Worm (Caenorhabditis elegans) whole organism, L3 larva: ENCODE measurements around the gene F55A11.4.
A peak's percentile ranks its signal among the peaks of the same experiment; 100 is the strongest.

Experiments used
- R02D3.7 ChIP-seq: fragments of 150-350 bp; optimal IDR thresholded peaks from 2 replicates; lab custom pipeline; 2014; ENCODE audit warnings: missing biosample characterization, missing genetic modification characterization
- ZK546.5 ChIP-seq: sonication (generic microtip); optimal IDR thresholded peaks from 2 replicates; lab custom pipeline; 2017; ENCODE audit warnings: missing biosample characterization, missing genetic modification characterization
- aly-2 ChIP-seq: fragments of 150-350 bp; optimal IDR thresholded peaks from 2 replicates; lab custom pipeline; 2014; ENCODE audit warnings: missing biosample characterization, missing genetic modification characterization
- ama-1 ChIP-seq: fragments of 150-350 bp; optimal IDR thresholded peaks from 2 replicates; lab custom pipeline; 2018
- ceh-82 ChIP-seq: fragments of 150-350 bp; optimal IDR thresholded peaks from 2 replicates; lab custom pipeline; 2014; ENCODE audit warnings: missing biosample characterization, missing genetic modification characterization
- ceh-9 ChIP-seq: sonication (generic microtip); optimal IDR thresholded peaks from 2 replicates; lab custom pipeline; 2018; ENCODE audit warnings: missing biosample characterization, missing genetic modification characterization
- egl-27 ChIP-seq: sonication (generic microtip); optimal IDR thresholded peaks from 4 replicates; lab custom pipeline; 2017; ENCODE audit warnings: missing biosample characterization, missing genetic modification reagents, missing genetic modification characterization
- elt-2 ChIP-seq: sonication (generic microtip); optimal IDR thresholded peaks from 2 replicates; lab custom pipeline; 2016; ENCODE audit warnings: missing genetic modification reagents, mild to moderate bottlenecking, missing genetic modification characterization, missing compliant biosample characterization
- elt-3 ChIP-seq, 3 experiments: fragments of 150-350 bp in 1 of 3; sonication (generic microtip) in 2 of 3; optimal IDR thresholded peaks; 2 replicates in 2 of 3; 4 replicates in 1 of 3; lab custom pipeline; 2014 to 2017; ENCODE audit warnings: missing biosample characterization in 3 of 3, missing genetic modification characterization in 3 of 3
- eor-1 ChIP-seq, 2 experiments: fragments of 150-350 bp; optimal IDR thresholded peaks; 2 replicates each; lab custom pipeline; 2014 to 2018; ENCODE audit warnings: missing biosample characterization in 2 of 2, missing genetic modification characterization in 2 of 2
- fkh-10 ChIP-seq: sonication (generic microtip); optimal IDR thresholded peaks from 2 replicates; lab custom pipeline; 2017; ENCODE audit warnings: missing biosample characterization, missing genetic modification reagents, missing genetic modification characterization
- fkh-2 ChIP-seq: fragments of 150-350 bp; optimal IDR thresholded peaks from 2 replicates; lab custom pipeline; 2014; ENCODE audit warnings: missing biosample characterization, missing genetic modification reagents, missing genetic modification characterization
- hmg-11 ChIP-seq: sonication (generic microtip); optimal IDR thresholded peaks from 2 replicates; lab custom pipeline; 2016; ENCODE audit warnings: missing genetic modification characterization, missing compliant biosample characterization
- jun-1 ChIP-seq: fragments of 150-350 bp; optimal IDR thresholded peaks from 2 replicates; lab custom pipeline; 2014; ENCODE audit warnings: missing biosample characterization, missing genetic modification reagents, missing genetic modification characterization
- lin-15B ChIP-seq: fragments of 150-350 bp; optimal IDR thresholded peaks from 2 replicates; lab custom pipeline; 2014; ENCODE audit warnings: missing biosample characterization, missing genetic modification characterization
- lin-39 ChIP-seq: fragments of 150-350 bp; optimal IDR thresholded peaks from 2 replicates; lab custom pipeline; 2018; ENCODE audit warnings: missing biosample characterization, missing genetic modification reagents, missing genetic modification characterization
- lsy-12 ChIP-seq: sonication (generic microtip); optimal IDR thresholded peaks from 2 replicates; lab custom pipeline; 2016; ENCODE audit warnings: mild to moderate bottlenecking, missing genetic modification characterization, missing compliant biosample characterization
- mdl-1 ChIP-seq: fragments of 150-350 bp; optimal IDR thresholded peaks from 2 replicates; lab custom pipeline; 2014; ENCODE audit warnings: missing biosample characterization, missing genetic modification characterization
- mml-1 ChIP-seq: fragments of 150-350 bp; sonication (generic microtip); optimal IDR thresholded peaks from 3 replicates; lab custom pipeline; 2014; ENCODE audit warnings: missing biosample characterization, missing genetic modification characterization
- nhr-23 ChIP-seq: fragments of 150-350 bp; optimal IDR thresholded peaks from 2 replicates; lab custom pipeline; 2014; ENCODE audit warnings: missing biosample characterization, missing genetic modification reagents, missing genetic modification characterization
- nhr-25 ChIP-seq: sonication (generic microtip); optimal IDR thresholded peaks from 2 replicates; lab custom pipeline; 2017; ENCODE audit warnings: missing biosample characterization, missing genetic modification characterization
- nhr-28 ChIP-seq: fragments of 150-350 bp; optimal IDR thresholded peaks from 2 replicates; lab custom pipeline; 2014; ENCODE audit warnings: missing biosample characterization, missing genetic modification characterization
- nhr-43 ChIP-seq: sonication (generic microtip); optimal IDR thresholded peaks from 2 replicates; lab custom pipeline; 2016; ENCODE audit warnings: mild to moderate bottlenecking, missing genetic modification characterization, missing compliant biosample characterization; ENCODE audit not compliant: poor library complexity, severe bottlenecking
- nhr-67 ChIP-seq: fragments of 150-350 bp; optimal IDR thresholded peaks from 2 replicates; lab custom pipeline; 2014; ENCODE audit warnings: missing biosample characterization, missing genetic modification characterization
- nhr-76 ChIP-seq: fragments of 150-350 bp; sonication (generic microtip); optimal IDR thresholded peaks from 5 replicates; lab custom pipeline; 2014; ENCODE audit warnings: missing biosample characterization, missing genetic modification characterization
- nhr-77 ChIP-seq: fragments of 150-350 bp; optimal IDR thresholded peaks from 2 replicates; lab custom pipeline; 2014; ENCODE audit warnings: missing biosample characterization, missing genetic modification characterization
- pqm-1 ChIP-seq: fragments of 150-350 bp; optimal IDR thresholded peaks from 2 replicates; lab custom pipeline; 2017; ENCODE audit warnings: missing biosample characterization, missing genetic modification characterization, inconsistent platforms
- snpc-4 ChIP-seq: fragments of 150-350 bp; optimal IDR thresholded peaks from 2 replicates; lab custom pipeline; 2014; ENCODE audit warnings: missing biosample characterization, missing genetic modification characterization
- tbx-2 ChIP-seq: sonication (generic microtip); optimal IDR thresholded peaks from 2 replicates; lab custom pipeline; 2016; ENCODE audit warnings: mild to moderate bottlenecking, missing genetic modification characterization, missing compliant biosample characterization
- unc-39 ChIP-seq: sonication (generic microtip); optimal IDR thresholded peaks from 4 replicates; lab custom pipeline; 2017; ENCODE audit warnings: missing biosample characterization, missing genetic modification characterization
- unc-62 ChIP-seq: fragments of 150-350 bp; sonication (generic microtip); optimal IDR thresholded peaks from 4 replicates; lab custom pipeline; 2014; ENCODE audit warnings: missing biosample characterization, missing genetic modification reagents, missing genetic modification characterization
- zag-1 ChIP-seq: fragments of 150-350 bp; optimal IDR thresholded peaks from 2 replicates; lab custom pipeline; 2014; ENCODE audit warnings: missing biosample characterization, missing genetic modification characterization
- ztf-11 ChIP-seq: fragments of 150-350 bp; optimal IDR thresholded peaks from 2 replicates; lab custom pipeline; 2014; ENCODE audit warnings: missing biosample characterization, missing genetic modification characterization
- ztf-4 ChIP-seq: fragments of 150-350 bp; optimal IDR thresholded peaks from 2 replicates; lab custom pipeline; 2014; ENCODE audit warnings: missing biosample characterization, missing genetic modification characterization

Gene F55A11.4

ce11 chrV:11733460-11733859, 36.8 kb upstream of the F55A11.4 start, which contains the start of gene npp-22 (continued):
- no peak for TF ChIP-seq mdl-1 (tag; lab: Kevin White, UChicago)
- peak; percentile 50 for TF ChIP-seq nhr-25 (tag; lab: Kevin White, UChicago)
- TF ChIP-seq R02D3.7, result no peak
- TF ChIP-seq nhr-77 (tag; lab: Kevin White, UChicago), result no peak
- TF ChIP-seq hmg-11, result no peak
- TF ChIP-seq nhr-76 (tag; lab: Kevin White, UChicago), result no peak
- TF ChIP-seq ZK546.5 (tag; lab: Kevin White, UChicago), result no peak
- no peak for TF ChIP-seq nhr-28
- TF ChIP-seq zag-1 (tag; lab: Kevin White, UChicago), result no peak
- TF ChIP-seq unc-62 (GFP tag; lab: Kevin White, UChicago), result no peak
- peak; percentile 10 for TF ChIP-seq elt-2
- peak; percentile 80 for TF ChIP-seq lin-15B (tag; lab: Kevin White, UChicago)
- TF ChIP-seq elt-3 (tag; optimal IDR thresholded peaks at IDR 0.05; lab: Kevin White, UChicago), result no peak
- no peak for TF ChIP-seq ceh-82 (tag; lab: Kevin White, UChicago)
- no peak for TF ChIP-seq egl-27 (tag; lab: Kevin White, UChicago)
- no peak for TF ChIP-seq ceh-9 (tag; lab: Kevin White, UChicago)
- no peak for TF ChIP-seq lsy-12
- TF ChIP-seq tbx-2 (tag; lab: Kevin White, UChicago), result no peak

- TF ChIP-seq nhr-76 (tag; lab: Kevin White, UChicago) (no peak), elt-2 (no peak), mdl-1 (tag; lab: Kevin White, UChicago) (no peak), pqm-1 (tag; lab: Kevin White, UChicago) (no peak), mml-1 (tag; lab: Kevin White, UChicago) (no peak), unc-39 (tag; lab: Kevin White, UChicago) (no peak), eor-1 (tag; optimal IDR thresholded peaks at IDR 0.05; lab: Kevin White, UChicago) (no peak), nhr-23 (no peak), lsy-12 (no peak), nhr-43 (tag; lab: Kevin White, UChicago) (no peak), snpc-4 (tag; lab: Kevin White, UChicago) (no peak), ama-1 (lab: Kevin White, UChicago) (no peak), nhr-28 (no peak), fkh-10 (GFP tag; lab: Kevin White, UChicago) (no peak), ztf-4 (tag; lab: Kevin White, UChicago) (no peak)
These were observed 33.4 kb upstream of the F55A11.4 start, which contains the start of gene spe-42 for ce11 chrV:11736896-11737295. spe-42 (minus strand) TSS chrV:11736996.

- TF ChIP-seq ztf-4 (tag; lab: Kevin White, UChicago) (no peak), lin-39 (tag; lab: Kevin White, UChicago) (no peak), nhr-28 (no peak), nhr-67 (tag; lab: Kevin White, UChicago) (no peak), nhr-23 (peak; percentile 39), aly-2 (tag; lab: Kevin White, UChicago) (no peak), lsy-12 (no peak), elt-3 (tag; optimal IDR thresholded peaks at IDR 0.05; lab: Kevin White, UChicago) (peak in 2 of 3 experiments; percentile 59 to 75), jun-1 (tag; lab: Kevin White, UChicago) (no peak), ztf-11 (tag; lab: Kevin White, UChicago) (no peak)
These were observed 32.9 kb upstream of the F55A11.4 start for ce11 chrV:11737333-11737732.

ce11 chrV:11739820-11740219, 30.4 kb upstream of the F55A11.4 start, which contains the start of gene T04F3.1:
T04F3.1 (plus strand) TSS chrV:11740065.
- TF ChIP-seq nhr-25 (tag; lab: Kevin White, UChicago), result peak; percentile 33
- peak; percentile 56 for TF ChIP-seq nhr-43 (tag; lab: Kevin White, UChicago)
- TF ChIP-seq nhr-23, result peak; percentile 27
- no peak for TF ChIP-seq ceh-82 (tag; lab: Kevin White, UChicago)
- no peak for TF ChIP-seq lin-39 (tag; lab: Kevin White, UChicago)
- peak in 2 of 3 experiments; percentile 15 to 84 for TF ChIP-seq elt-3 (tag; optimal IDR thresholded peaks at IDR 0.05; lab: Kevin White, UChicago)

- TF ChIP-seq elt-3 (tag; optimal IDR thresholded peaks at IDR 0.05; lab: Kevin White, UChicago) (no peak), jun-1 (tag; lab: Kevin White, UChicago) (no peak), lin-39 (tag; lab: Kevin White, UChicago) (no peak), R02D3.7 (no peak), ztf-11 (tag; lab: Kevin White, UChicago) (no peak), unc-39 (tag; lab: Kevin White, UChicago) (no peak), fkh-2 (no peak), nhr-77 (tag; lab: Kevin White, UChicago) (no peak), ztf-4 (tag; lab: Kevin White, UChicago) (no peak), unc-62 (GFP tag; lab: Kevin White, UChicago) (no peak), ama-1 (lab: Kevin White, UChicago) (no peak), pqm-1 (tag; lab: Kevin White, UChicago) (no peak)
These were observed 29.2 kb upstream of the F55A11.4 start for ce11 chrV:11741078-11741477.
